Worm (Caenorhabditis elegans): ENCODE results near the gene srw-102.

DNA sequence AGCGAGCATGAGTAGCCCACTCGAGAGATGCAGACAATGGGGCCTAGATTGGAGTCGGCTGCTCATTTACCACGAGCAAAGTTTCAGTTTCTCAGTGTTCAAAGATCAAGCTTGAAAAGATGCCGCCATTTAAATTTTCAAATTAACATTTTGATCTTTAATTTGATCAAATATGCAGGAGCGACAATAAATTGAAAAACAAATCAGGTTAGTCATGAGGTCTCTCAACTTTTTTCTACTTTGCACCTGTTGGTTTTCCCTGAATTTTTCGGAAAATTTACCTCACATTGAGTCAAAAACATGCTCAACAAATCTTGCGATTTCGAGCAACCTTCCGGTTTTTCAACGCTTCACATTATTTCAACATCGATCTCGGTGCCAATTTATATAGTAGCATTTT, 34.7 kb upstream of the srw-102 start, which contains the start of gene srh-5:
- TF ChIP-seq eyg-1 (tag; optimal IDR thresholded peaks at IDR 0.05) (no peak), hlh-8 (tag; optimal IDR thresholded peaks at IDR 0.05) (no peak), dmd-4 (tag; optimal IDR thresholded peaks at IDR 0.05; ENCODE audit: borderline replicate concordance) (no peak)
